Fruit fly (Drosophila melanogaster) whole organism, wandering third instar larva: ENCODE results near the gene raskol.

Source experiments
- Dfd ChIP-seq: fragments of >200 bp; optimal IDR thresholded peaks from 2 replicates; lab custom pipeline; 2017; ENCODE audit warnings: missing biosample characterization, missing genetic modification characterization
- fru ChIP-seq: fragments of 200-800 bp; sonication (Bioruptor generic); optimal IDR thresholded peaks from 3 replicates; lab custom pipeline; 2016; ENCODE audit warnings: missing biosample characterization, mild to moderate bottlenecking, missing genetic modification characterization

DNA sequence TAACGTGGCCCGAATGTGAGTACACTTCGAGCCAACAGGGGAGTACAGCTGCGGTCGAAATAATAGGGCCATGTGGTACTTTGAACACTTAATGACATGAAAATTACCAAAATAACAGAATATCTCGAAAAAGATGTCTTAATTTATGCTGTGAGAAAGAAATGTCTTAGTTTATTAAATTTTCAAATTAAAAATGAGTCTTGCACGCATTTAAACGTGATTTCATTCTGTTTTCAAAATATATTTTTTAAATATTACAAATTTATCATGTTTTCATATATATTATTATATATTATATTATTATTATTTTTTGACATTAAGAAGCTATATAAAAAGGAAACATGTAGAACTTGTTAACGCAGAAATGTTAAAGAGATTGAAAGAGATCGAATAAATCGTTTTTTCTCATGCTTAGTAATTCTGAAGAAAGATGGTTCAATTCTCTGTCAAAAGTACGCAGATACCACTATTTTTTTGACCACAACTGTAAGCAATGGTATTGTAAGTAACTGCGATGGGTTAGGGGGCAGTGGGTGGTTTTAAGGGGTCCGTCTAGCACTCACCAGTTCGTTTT lies 15.0 kb upstream of the raskol start:
- TF ChIP-seq fru (GFP tag; lab: Kevin White, UChicago) (no peak), Dfd (no peak)
